Fruit fly (Drosophila melanogaster) whole organism, embryonic: Measurements from ENCODE around the gene CG42307.

Source experiments
- Ada2b ChIP-seq: fragments of 200-800 bp; sonication (Bioruptor generic); IDR thresholded peaks from 2 replicates; pipeline ENCODE4 v1.3.6; 2022; ENCODE audit warnings: missing biosample characterization, missing genetic modification characterization
- Bdp1 ChIP-seq: fragments of 200-800 bp; sonication (Bioruptor generic); optimal IDR thresholded peaks from 3 replicates; lab custom pipeline; 2016; ENCODE audit warnings: missing biosample characterization, missing genetic modification characterization
- CG11247 ChIP-seq: fragments of 200-800 bp; sonication (Bioruptor generic); IDR thresholded peaks from 2 replicates; pipeline ENCODE4 v1.3.6; 2022; ENCODE audit warnings: missing biosample characterization, missing genetic modification characterization
- CG15073 ChIP-seq: fragments of 200-800 bp; sonication (Bioruptor generic); optimal IDR thresholded peaks from 2 replicates; lab custom pipeline; 2016; ENCODE audit warnings: missing biosample characterization, missing genetic modification characterization
- CG15269 ChIP-seq: fragments of 200-800 bp; sonication (Bioruptor generic); optimal IDR thresholded peaks from 2 replicates; lab custom pipeline; 2018; ENCODE audit warnings: missing biosample characterization, mild to moderate bottlenecking, missing genetic modification characterization, moderate library complexity
- CG16815 ChIP-seq: fragments of 200-800 bp; sonication (Bioruptor generic); optimal IDR thresholded peaks from 3 replicates; lab custom pipeline; 2017; ENCODE audit warnings: missing biosample characterization, mild to moderate bottlenecking, missing genetic modification characterization
- CG17328 ChIP-seq: fragments of 200-800 bp; sonication (Bioruptor generic); IDR thresholded peaks from 2 replicates; pipeline ENCODE4 v1.3.6; 2022; ENCODE audit warnings: missing biosample characterization, missing genetic modification characterization
- CG17568 ChIP-seq: fragments of 200-800 bp; sonication (Bioruptor generic); optimal IDR thresholded peaks from 2 replicates; lab custom pipeline; 2018; ENCODE audit warnings: missing biosample characterization, mild to moderate bottlenecking, missing genetic modification characterization, moderate library complexity
- CG18262 ChIP-seq: fragments of 200-800 bp; optimal IDR thresholded peaks from 3 replicates; lab custom pipeline; 2019; ENCODE audit warnings: missing biosample characterization, mild to moderate bottlenecking, missing genetic modification characterization, moderate library complexity
- CG1832 ChIP-seq: fragments of 200-800 bp; sonication (Bioruptor generic); optimal IDR thresholded peaks from 2 replicates; lab custom pipeline; 2017; ENCODE audit warnings: missing biosample characterization, mild to moderate bottlenecking, missing genetic modification characterization, inconsistent platforms
- CG18764 ChIP-seq: fragments of 200-800 bp; sonication (Bioruptor generic); optimal IDR thresholded peaks from 3 replicates; lab custom pipeline; 2016; ENCODE audit warnings: missing biosample characterization, missing genetic modification characterization
- CG31224 ChIP-seq: fragments of 200-800 bp; sonication (Bioruptor generic); IDR thresholded peaks from 2 replicates; pipeline ENCODE4 v1.3.6; 2022; ENCODE audit warnings: missing biosample characterization, missing genetic modification characterization
- CG31441 ChIP-seq: fragments of 200-800 bp; sonication (Bioruptor generic); IDR thresholded peaks from 2 replicates; pipeline ENCODE4 v1.3.6; 2022; ENCODE audit warnings: missing biosample characterization, missing genetic modification characterization
- CG3281 ChIP-seq: fragments of 200-800 bp; sonication (Bioruptor generic); optimal IDR thresholded peaks from 3 replicates; lab custom pipeline; 2017; ENCODE audit warnings: missing biosample characterization, mild to moderate bottlenecking, missing genetic modification characterization
- CG42726 ChIP-seq: fragments of 200-800 bp; sonication (Bioruptor generic); IDR thresholded peaks from 2 replicates; pipeline ENCODE4 v1.3.6; 2022; ENCODE audit warnings: missing biosample characterization, missing genetic modification characterization; ENCODE audit not compliant: partially characterized antibody
- CG4707 ChIP-seq: fragments of 200-800 bp; sonication (Bioruptor generic); optimal IDR thresholded peaks from 2 replicates; lab custom pipeline; 2018; ENCODE audit warnings: missing biosample characterization, mild to moderate bottlenecking, missing genetic modification characterization, moderate library complexity
- CG7786 ChIP-seq: fragments of 200-800 bp; sonication (Bioruptor generic); optimal IDR thresholded peaks from 2 replicates; lab custom pipeline; 2016; ENCODE audit warnings: missing biosample characterization, missing genetic modification characterization
- CG8290 ChIP-seq, 3 experiments: fragments of 200-800 bp; sonication (Bioruptor generic); optimal IDR thresholded peaks; 2 replicates each; lab custom pipeline; 2016 to 2019; ENCODE audit warnings: missing biosample characterization in 3 of 3, missing genetic modification characterization in 3 of 3, mild to moderate bottlenecking in 2 of 3, moderate library complexity in 1 of 3
- CG8388 ChIP-seq: fragments of 200-800 bp; sonication (Bioruptor generic); optimal IDR thresholded peaks from 2 replicates; lab custom pipeline; 2019; ENCODE audit warnings: missing biosample characterization, mild to moderate bottlenecking, missing genetic modification characterization, moderate library complexity
- CG9727 ChIP-seq: fragments of 200-800 bp; sonication (Bioruptor generic); optimal IDR thresholded peaks from 3 replicates; lab custom pipeline; 2017; ENCODE audit warnings: missing biosample characterization, mild to moderate bottlenecking, missing genetic modification characterization
- Camta ChIP-seq: fragments of 200-800 bp; sonication (Bioruptor generic); optimal IDR thresholded peaks from 2 replicates; lab custom pipeline; 2016; ENCODE audit warnings: missing biosample characterization, missing genetic modification characterization
- Deaf1 ChIP-seq: fragments of 200-800 bp; optimal IDR thresholded peaks from 3 replicates; lab custom pipeline; 2019; ENCODE audit warnings: missing biosample characterization, mild to moderate bottlenecking, missing genetic modification characterization, moderate library complexity
- H2.0 ChIP-seq: fragments of 200-800 bp; sonication (Bioruptor generic); IDR thresholded peaks from 2 replicates; pipeline ENCODE4 v1.3.6; 2022; ENCODE audit warnings: missing biosample characterization, missing genetic modification characterization
- HHEX ChIP-seq: fragments of 200-800 bp; sonication (Bioruptor generic); optimal IDR thresholded peaks from 3 replicates; lab custom pipeline; 2017; ENCODE audit warnings: missing biosample characterization, mild to moderate bottlenecking, missing genetic modification characterization, missing genetic modification reagents
- Myb ChIP-seq: fragments of 200-800 bp; sonication (Bioruptor generic); optimal IDR thresholded peaks from 2 replicates; lab custom pipeline; 2016; ENCODE audit warnings: missing biosample characterization, missing genetic modification characterization
- Nf-YC ChIP-seq: fragments of 200-800 bp; optimal IDR thresholded peaks from 3 replicates; lab custom pipeline; 2019; ENCODE audit warnings: missing biosample characterization, mild to moderate bottlenecking, missing genetic modification characterization, moderate library complexity
- Pdp1 ChIP-seq, 2 experiments: fragments of 200-800 bp; sonication (Bioruptor generic); optimal IDR thresholded peaks; 3 replicates each; lab custom pipeline; 2016; ENCODE audit warnings: missing biosample characterization in 2 of 2, missing genetic modification characterization in 2 of 2, mild to moderate bottlenecking in 1 of 2, moderate library complexity in 1 of 2
- Taf1 ChIP-seq: fragments of 200-800 bp; sonication (Bioruptor generic); IDR thresholded peaks from 2 replicates; pipeline ENCODE4 v1.3.6; 2022; ENCODE audit warnings: missing biosample characterization, missing genetic modification characterization
- Trl ChIP-seq, 3 experiments: fragments of >200 bp in 2 of 3; fragments of 200-800 bp in 1 of 3; sonication (Bioruptor generic) in 1 of 3; optimal IDR thresholded peaks; 2 replicates in 1 of 3; 3 replicates in 2 of 3; lab custom pipeline; 2016 to 2017; ENCODE audit warnings: missing biosample characterization in 1 of 3, missing genetic modification characterization in 1 of 3
- Usf ChIP-seq: fragments of 200-800 bp; sonication (Bioruptor generic); optimal IDR thresholded peaks from 2 replicates; lab custom pipeline; 2017; ENCODE audit warnings: missing genotype, missing biosample characterization, missing genetic modification characterization
- al ChIP-seq: fragments of 200-800 bp; sonication (Bioruptor generic); IDR thresholded peaks from 2 replicates; pipeline ENCODE4 v1.3.6; 2022; ENCODE audit warnings: missing biosample characterization, missing genetic modification characterization
- ase ChIP-seq: fragments of 200-800 bp; sonication (Bioruptor generic); IDR thresholded peaks from 3 replicates; pipeline ENCODE4 v1.3.6; 2022; ENCODE audit warnings: missing biosample characterization, missing genetic modification characterization
- cg ChIP-seq: fragments of 200-800 bp; sonication (Bioruptor generic); optimal IDR thresholded peaks from 3 replicates; lab custom pipeline; 2019; ENCODE audit warnings: missing biosample characterization, mild to moderate bottlenecking, missing genetic modification characterization, moderate library complexity
- corto ChIP-seq: fragments of 200-800 bp; sonication (Bioruptor generic); optimal IDR thresholded peaks from 2 replicates; lab custom pipeline; 2016; ENCODE audit warnings: missing biosample characterization, mild to moderate bottlenecking, missing genetic modification characterization, moderate library complexity
- cwo ChIP-seq: fragments of 200-800 bp; sonication (Bioruptor generic); optimal IDR thresholded peaks from 3 replicates; lab custom pipeline; 2017; ENCODE audit warnings: missing biosample characterization, missing genetic modification characterization, mild to moderate bottlenecking, moderate library complexity, missing genetic modification reagents
- hbn ChIP-seq: fragments of 200-800 bp; sonication (Bioruptor generic); IDR thresholded peaks from 2 replicates; pipeline ENCODE4 v1.3.6; 2022; ENCODE audit warnings: missing biosample characterization, missing genetic modification characterization; ENCODE audit not compliant: partially characterized antibody
- ind ChIP-seq: fragments of 200-800 bp; sonication (Bioruptor generic); optimal IDR thresholded peaks from 3 replicates; lab custom pipeline; 2016; ENCODE audit warnings: missing biosample characterization, missing genetic modification characterization
- inv ChIP-seq: fragments of 200-800 bp; sonication (Bioruptor generic); IDR thresholded peaks from 2 replicates; pipeline ENCODE4 v1.3.6; 2022; ENCODE audit warnings: missing biosample characterization, missing genetic modification characterization; ENCODE audit not compliant: partially characterized antibody
- nerfin-2 ChIP-seq: fragments of 200-800 bp; sonication (Bioruptor generic); IDR thresholded peaks from 2 replicates; pipeline ENCODE4 v1.3.6; 2022; ENCODE audit warnings: missing biosample characterization, missing genetic modification characterization; ENCODE audit not compliant: partially characterized antibody
- nom ChIP-seq: fragments of 200-800 bp; sonication (Bioruptor generic); optimal IDR thresholded peaks from 2 replicates; lab custom pipeline; 2017; ENCODE audit warnings: missing biosample characterization, missing genetic modification characterization, mild to moderate bottlenecking, moderate library complexity, missing genetic modification reagents
- oc ChIP-seq: fragments of 200-800 bp; sonication (Bioruptor generic); optimal IDR thresholded peaks from 2 replicates; lab custom pipeline; 2018; ENCODE audit warnings: missing biosample characterization, mild to moderate bottlenecking, missing genetic modification characterization, moderate library complexity
- onecut ChIP-seq: fragments of 200-800 bp; sonication (Bioruptor generic); IDR thresholded peaks from 2 replicates; pipeline ENCODE4 v1.3.6; 2022; ENCODE audit warnings: missing biosample characterization, missing genetic modification characterization
- pan ChIP-seq, 4 experiments: fragments of >200 bp in 3 of 4; fragments of 200-800 bp in 1 of 4; sonication (Bioruptor generic) in 1 of 4; optimal IDR thresholded peaks in 3 of 4; IDR thresholded peaks in 1 of 4; 2 replicates each; pipeline versions ENCODE4 v1.3.6 to Lab custom; 2017 to 2022; ENCODE audit warnings: missing biosample characterization in 2 of 4, missing genetic modification characterization in 2 of 4, mixed read lengths in 1 of 4
- sna ChIP-seq: fragments of 200-800 bp; sonication (Bioruptor generic); IDR thresholded peaks from 2 replicates; pipeline ENCODE4 v1.3.6; 2022; ENCODE audit warnings: missing biosample characterization, missing genetic modification characterization; ENCODE audit not compliant: partially characterized antibody
- sqz ChIP-seq: fragments of 200-800 bp; sonication (Bioruptor generic); optimal IDR thresholded peaks from 3 replicates; lab custom pipeline; 2018; ENCODE audit warnings: missing biosample characterization, mild to moderate bottlenecking, missing genetic modification characterization
- toy ChIP-seq: fragments of 200-800 bp; sonication (Bioruptor generic); IDR thresholded peaks from 2 replicates; pipeline ENCODE4 v1.3.6; 2022; ENCODE audit warnings: missing biosample characterization, missing genetic modification characterization
- wek ChIP-seq: fragments of 200-800 bp; sonication (Bioruptor generic); optimal IDR thresholded peaks from 3 replicates; lab custom pipeline; 2018; ENCODE audit warnings: missing biosample characterization, mild to moderate bottlenecking, missing genetic modification characterization, moderate library complexity

Gene CG42307

dm6 chr3L:7360324-7360852 lies 31.5 kb downstream of the CG42307 start, which contains the start of gene Sec63 (continued):
- peak; percentile 24 for TF ChIP-seq Bdp1 (GFP tag; lab: Kevin White, UChicago)
- peak; percentile 48; the same call in 1 of the 2 replicates for TF ChIP-seq Taf1 (GFP tag; lab: Robert Waterston, UW)
- TF ChIP-seq CG11247 = 0 out of 2 replicates have a peak, but pooled peaks have one; percentile 16
- peak; percentile 20 for TF ChIP-seq CG9727 (GFP tag; lab: Kevin White, UChicago)
- TF ChIP-seq CG15073 (GFP tag; lab: Kevin White, UChicago) = no peak
- no peak for TF ChIP-seq CG16815
- peak; percentile 35 for TF ChIP-seq ind
- TF ChIP-seq inv (GFP tag; lab: Robert Waterston, UW) = peak; percentile 75
- no peak for TF ChIP-seq CG4707
- no peak for TF ChIP-seq CG7786 (GFP tag; lab: Kevin White, UChicago)
- TF ChIP-seq Myb (GFP tag; lab: Kevin White, UChicago) = peak; percentile 1
- TF ChIP-seq Pdp1 (GFP tag; optimal IDR thresholded peaks at IDR 0.05; lab: Kevin White, UChicago) = peak; percentile 5 to 11
- no peak for TF ChIP-seq CG18764 (GFP tag; lab: Kevin White, UChicago)
- peak; percentile 85 for TF ChIP-seq nerfin-2 (GFP tag; lab: Robert Waterston, UW)
- peak; percentile 94 for TF ChIP-seq CG42726 (GFP tag; lab: Robert Waterston, UW)
- TF ChIP-seq ase = peak; percentile 42; the same call in 1 of the 3 replicates
- peak; percentile 32; the same call in 1 of the 2 replicates for TF ChIP-seq CG17328 (GFP tag; lab: Robert Waterston, UW)

- TF ChIP-seq CG31441 = peak; percentile 39; the same call in 1 of the 2 replicates
- no peak for TF ChIP-seq Camta
- TF ChIP-seq toy (GFP tag; lab: Robert Waterston, UW) = no peak
- no peak for TF ChIP-seq H2.0 (GFP tag; lab: Robert Waterston, UW)
- TF ChIP-seq CG31224 = no peak
- TF ChIP-seq CG8388 (GFP tag; lab: Kevin White, UChicago) = no peak
- TF ChIP-seq al (GFP tag; lab: Robert Waterston, UW) = no peak
- TF ChIP-seq wek (GFP tag; lab: Kevin White, UChicago) = peak; percentile 5
- TF ChIP-seq pan (optimal IDR thresholded peaks at IDR 0.05; lab: Kevin White, UChicago) = no peak
- TF ChIP-seq pan (GFP tag; optimal IDR thresholded peaks at IDR 0.05 in 1 of 2, IDR thresholded peaks at IDR 0.05 in 1 of 2) = peak in 1 of 2 experiments; percentile 56
- peak; percentile 71 for TF ChIP-seq onecut (GFP tag; lab: Robert Waterston, UW)
- TF ChIP-seq Nf-YC (tag; lab: Kevin White, UChicago) = peak; percentile 82
- TF ChIP-seq CG18262 (tag; lab: Kevin White, UChicago) = peak; percentile 2
- peak; percentile 86 for TF ChIP-seq cg
- no peak for TF ChIP-seq Ada2b (GFP tag; lab: Robert Waterston, UW)
- TF ChIP-seq nom (GFP tag; lab: Kevin White, UChicago) = peak; percentile 57
- no peak for TF ChIP-seq CG8290 (GFP tag; optimal IDR thresholded peaks at IDR 0.05; lab: Kevin White, UChicago)
- TF ChIP-seq CG8290 (tag; optimal IDR thresholded peaks at IDR 0.05; lab: Kevin White, UChicago) = peak in 1 of 2 experiments; percentile 8
- TF ChIP-seq CG1832 (GFP tag; lab: Kevin White, UChicago) = peak; percentile 22
- no peak for TF ChIP-seq HHEX (GFP tag; lab: Kevin White, UChicago)
- TF ChIP-seq CG17568 (GFP tag; lab: Kevin White, UChicago) = no peak
- TF ChIP-seq corto (GFP tag; lab: Kevin White, UChicago) = no peak
- TF ChIP-seq hbn (GFP tag; lab: Robert Waterston, UW) = no peak
- TF ChIP-seq CG3281 = no peak
- TF ChIP-seq CG15269 (tag; lab: Kevin White, UChicago) = peak; percentile 8
- peak; percentile 45 to 57 for TF ChIP-seq Trl (optimal IDR thresholded peaks at IDR 0.05; lab: Kevin White, UChicago)
- no peak for TF ChIP-seq Trl (GFP tag; optimal IDR thresholded peaks at IDR 0.05; lab: Kevin White, UChicago)
- TF ChIP-seq oc (tag; lab: Kevin White, UChicago) = peak; percentile 50
- TF ChIP-seq Deaf1 (tag; lab: Kevin White, UChicago) = peak; percentile 41
- TF ChIP-seq Usf (GFP tag; lab: Kevin White, UChicago) = no peak
- peak; percentile 71 for TF ChIP-seq cwo (GFP tag; lab: Kevin White, UChicago)
- no peak for TF ChIP-seq sna
- TF ChIP-seq sqz (GFP tag; lab: Kevin White, UChicago) = peak; percentile 67
These were observed 32.2 kb downstream of the CG42307 start for dm6 chr3L:7361095-7361522.
